Fruit fly (Drosophila melanogaster) whole organism, embryonic: ENCODE data around the gene simj.

Experiments used
- Antp ChIP-seq: fragments of 200-800 bp; sonication (Bioruptor generic); optimal IDR thresholded peaks from 3 replicates; lab custom pipeline; 2016; ENCODE audit warnings: missing biosample characterization, missing genetic modification characterization
- Awh ChIP-seq: fragments of 200-800 bp; sonication (Bioruptor generic); IDR thresholded peaks from 2 replicates; pipeline ENCODE4, ENCODE4 v1.3.6; 2022; ENCODE audit warnings: missing biosample characterization, missing genetic modification characterization
- Bdp1 ChIP-seq: fragments of 200-800 bp; sonication (Bioruptor generic); optimal IDR thresholded peaks from 3 replicates; lab custom pipeline; 2016; ENCODE audit warnings: missing biosample characterization, missing genetic modification characterization
- Blimp-1 ChIP-seq: fragments of 200-800 bp; sonication (Bioruptor generic); optimal IDR thresholded peaks from 3 replicates; lab custom pipeline; 2018; ENCODE audit warnings: missing biosample characterization, missing genetic modification characterization, mild to moderate bottlenecking, moderate library complexity, missing genetic modification reagents
- CG10209 ChIP-seq: fragments of 200-800 bp; sonication (Bioruptor generic); optimal IDR thresholded peaks from 3 replicates; lab custom pipeline; 2017; ENCODE audit warnings: missing biosample characterization, mild to moderate bottlenecking, missing genetic modification characterization, missing genetic modification reagents
- CG10274 ChIP-seq: fragments of 200-800 bp; sonication (Bioruptor generic); optimal IDR thresholded peaks from 3 replicates; lab custom pipeline; 2017; ENCODE audit warnings: missing biosample characterization, mild to moderate bottlenecking, missing genetic modification characterization
- CG10654 ChIP-seq: fragments of 200-800 bp; sonication (Bioruptor generic); optimal IDR thresholded peaks from 2 replicates; lab custom pipeline; 2016; ENCODE audit warnings: missing biosample characterization, missing genetic modification characterization
- CG1233 ChIP-seq: fragments of 200-800 bp; sonication (Bioruptor generic); optimal IDR thresholded peaks from 4 replicates; lab custom pipeline; 2018; ENCODE audit warnings: missing biosample characterization, mild to moderate bottlenecking, missing genetic modification characterization
- CG13424 ChIP-seq: fragments of 200-800 bp; sonication (Bioruptor generic); optimal IDR thresholded peaks from 2 replicates; lab custom pipeline; 2019; ENCODE audit warnings: missing biosample characterization, mild to moderate bottlenecking, missing genetic modification characterization, moderate library complexity
- CG14710 ChIP-seq: fragments of 200-800 bp; sonication (Bioruptor generic); optimal IDR thresholded peaks from 3 replicates; lab custom pipeline; 2019; ENCODE audit warnings: missing biosample characterization, mild to moderate bottlenecking, missing genetic modification characterization, moderate library complexity
- CG15514 ChIP-seq: fragments of 200-800 bp; sonication (Bioruptor generic); optimal IDR thresholded peaks from 3 replicates; lab custom pipeline; 2017; ENCODE audit warnings: missing biosample characterization, missing genetic modification characterization, mild to moderate bottlenecking, moderate library complexity, missing genetic modification reagents
- CG1647 ChIP-seq: fragments of 200-800 bp; sonication (Bioruptor generic); optimal IDR thresholded peaks from 3 replicates; lab custom pipeline; 2016; ENCODE audit warnings: missing biosample characterization, missing genetic modification characterization
- CG1832 ChIP-seq: fragments of 200-800 bp; sonication (Bioruptor generic); optimal IDR thresholded peaks from 2 replicates; lab custom pipeline; 2017; ENCODE audit warnings: missing biosample characterization, mild to moderate bottlenecking, missing genetic modification characterization, inconsistent platforms
- CG2116 ChIP-seq: fragments of 200-800 bp; sonication (Bioruptor generic); optimal IDR thresholded peaks from 3 replicates; lab custom pipeline; 2018; ENCODE audit warnings: missing biosample characterization, mild to moderate bottlenecking, missing genetic modification characterization
- CG2199 ChIP-seq: fragments of 200-800 bp; sonication (Bioruptor generic); IDR thresholded peaks from 3 replicates; pipeline ENCODE4 v1.3.6; 2022; ENCODE audit warnings: missing biosample characterization, missing genetic modification characterization
- CG31441 ChIP-seq: fragments of 200-800 bp; sonication (Bioruptor generic); IDR thresholded peaks from 2 replicates; pipeline ENCODE4 v1.3.6; 2022; ENCODE audit warnings: missing biosample characterization, missing genetic modification characterization
- CG32772 ChIP-seq: fragments of 200-800 bp; sonication (Bioruptor generic); IDR thresholded peaks from 2 replicates; pipeline ENCODE4 v1.3.6; 2022; ENCODE audit warnings: missing biosample characterization, missing genetic modification characterization
- CG4424 ChIP-seq: fragments of 200-800 bp; sonication (Bioruptor generic); optimal IDR thresholded peaks from 3 replicates; lab custom pipeline; 2016; ENCODE audit warnings: missing biosample characterization, missing genetic modification characterization
- CG6765 ChIP-seq: fragments of 200-800 bp; sonication (Bioruptor generic); optimal IDR thresholded peaks from 3 replicates; lab custom pipeline; 2017; ENCODE audit warnings: missing biosample characterization, mild to moderate bottlenecking, missing genetic modification characterization
- CG9727 ChIP-seq: fragments of 200-800 bp; sonication (Bioruptor generic); optimal IDR thresholded peaks from 3 replicates; lab custom pipeline; 2017; ENCODE audit warnings: missing biosample characterization, mild to moderate bottlenecking, missing genetic modification characterization
- CG9817 ChIP-seq: fragments of 200-800 bp; sonication (Bioruptor generic); optimal IDR thresholded peaks from 2 replicates; lab custom pipeline; 2018; ENCODE audit warnings: missing biosample characterization, mild to moderate bottlenecking, missing genetic modification characterization, moderate library complexity
- Dek ChIP-seq: fragments of 200-800 bp; sonication (Bioruptor generic); optimal IDR thresholded peaks from 3 replicates; lab custom pipeline; 2019; ENCODE audit warnings: missing biosample characterization, mild to moderate bottlenecking, missing genetic modification characterization, moderate library complexity
- Doc3 ChIP-seq: fragments of 200-800 bp; sonication (Bioruptor generic); IDR thresholded peaks from 3 replicates; pipeline ENCODE4 v1.3.6; 2022; ENCODE audit warnings: missing biosample characterization, missing genetic modification characterization; ENCODE audit not compliant: partially characterized antibody
- E2f1 ChIP-seq: fragments of 200-800 bp; sonication (Bioruptor generic); IDR thresholded peaks from 2 replicates; pipeline ENCODE4 v1.3.6; 2022; ENCODE audit warnings: missing biosample characterization, missing genetic modification characterization
- Gsc ChIP-seq: fragments of 200-800 bp; sonication (Bioruptor generic); IDR thresholded peaks from 2 replicates; pipeline ENCODE4 v1.3.6; 2022; ENCODE audit warnings: missing biosample characterization, missing genetic modification characterization
- HmgZ ChIP-seq: fragments of 200-800 bp; sonication (Bioruptor generic); optimal IDR thresholded peaks from 2 replicates; lab custom pipeline; 2018; ENCODE audit warnings: missing biosample characterization, mild to moderate bottlenecking, missing genetic modification characterization
- Hmr ChIP-seq: fragments of 200-800 bp; sonication (Bioruptor generic); optimal IDR thresholded peaks from 3 replicates; lab custom pipeline; 2017; ENCODE audit warnings: mild to moderate bottlenecking, missing biosample characterization, missing genetic modification reagents, missing genetic modification characterization
- Hr51 ChIP-seq, 2 experiments: fragments of 200-800 bp; sonication (Bioruptor generic); optimal IDR thresholded peaks; 2 replicates in 1 of 2; 3 replicates in 1 of 2; lab custom pipeline; 2016 to 2018; ENCODE audit warnings: missing biosample characterization in 2 of 2, missing genetic modification characterization in 2 of 2, mild to moderate bottlenecking in 1 of 2, moderate library complexity in 1 of 2
- Mad ChIP-seq: fragments of 200-800 bp; sonication (Bioruptor generic); optimal IDR thresholded peaks from 2 replicates; lab custom pipeline; 2016; ENCODE audit warnings: missing biosample characterization, missing genetic modification characterization
- Oli ChIP-seq: fragments of 200-800 bp; sonication (Bioruptor generic); optimal IDR thresholded peaks from 2 replicates; lab custom pipeline; 2018; ENCODE audit warnings: missing biosample characterization, mild to moderate bottlenecking, missing genetic modification characterization, moderate library complexity
- Optix ChIP-seq: fragments of 200-800 bp; sonication (Bioruptor generic); IDR thresholded peaks from 3 replicates; pipeline ENCODE4 v1.3.6; 2022; ENCODE audit warnings: missing biosample characterization, missing genetic modification characterization
- Scr ChIP-seq: fragments of 200-800 bp; sonication (Bioruptor generic); IDR thresholded peaks from 2 replicates; pipeline ENCODE4 v1.3.6; 2022; ENCODE audit warnings: missing biosample characterization, missing genetic modification characterization; ENCODE audit not compliant: partially characterized antibody
- Sry-δ ChIP-seq: fragments of 200-800 bp; sonication (Bioruptor generic); optimal IDR thresholded peaks from 2 replicates; lab custom pipeline; 2016; ENCODE audit warnings: missing biosample characterization, missing genetic modification characterization
- TFAM ChIP-seq: fragments of 200-800 bp; sonication (Bioruptor generic); optimal IDR thresholded peaks from 2 replicates; lab custom pipeline; 2017; ENCODE audit warnings: missing biosample characterization, missing genetic modification characterization, inconsistent platforms
- bab2 ChIP-seq: fragments of 200-800 bp; sonication (Bioruptor generic); optimal IDR thresholded peaks from 2 replicates; lab custom pipeline; 2016; ENCODE audit warnings: missing biosample characterization, missing genetic modification characterization
- br ChIP-seq: fragments of >200 bp; optimal IDR thresholded peaks from 2 replicates; lab custom pipeline; 2017
- dan ChIP-seq: fragments of 200-800 bp; sonication (Bioruptor generic); IDR thresholded peaks from 2 replicates; pipeline ENCODE4 v1.3.6; 2022; ENCODE audit warnings: missing biosample characterization, missing genetic modification characterization
- ems ChIP-seq: fragments of 200-800 bp; sonication (Bioruptor generic); optimal IDR thresholded peaks from 3 replicates; lab custom pipeline; 2016; ENCODE audit warnings: missing biosample characterization, missing genetic modification characterization
- hkb ChIP-seq, 2 experiments: fragments of 200-800 bp in 1 of 2; fragments of >200 bp in 1 of 2; sonication (Bioruptor generic) in 1 of 2; IDR thresholded peaks in 1 of 2; optimal IDR thresholded peaks in 1 of 2; 2 replicates each; pipeline versions ENCODE4 v1.3.6 to Lab custom; 2017 to 2022; ENCODE audit warnings: missing biosample characterization in 1 of 2, missing genetic modification characterization in 1 of 2
- nerfin-1 ChIP-seq: fragments of 200-800 bp; sonication (Bioruptor generic); optimal IDR thresholded peaks from 3 replicates; lab custom pipeline; 2019; ENCODE audit warnings: missing biosample characterization, mild to moderate bottlenecking, missing genetic modification characterization, moderate library complexity
- pb ChIP-seq: fragments of 200-800 bp; sonication (Bioruptor generic); optimal IDR thresholded peaks from 3 replicates; lab custom pipeline; 2016; ENCODE audit warnings: missing biosample characterization, missing genetic modification characterization
- pfk ChIP-seq: fragments of 200-800 bp; sonication (Bioruptor generic); optimal IDR thresholded peaks from 2 replicates; lab custom pipeline; 2018; ENCODE audit warnings: missing biosample characterization, mild to moderate bottlenecking, missing genetic modification characterization, moderate library complexity
- pros ChIP-seq: fragments of 200-800 bp; sonication (Bioruptor generic); optimal IDR thresholded peaks from 3 replicates; lab custom pipeline; 2019; ENCODE audit warnings: missing biosample characterization, mild to moderate bottlenecking, missing genetic modification characterization, moderate library complexity
- schlank ChIP-seq: fragments of 200-800 bp; sonication (Bioruptor generic); optimal IDR thresholded peaks from 2 replicates; lab custom pipeline; 2018; ENCODE audit warnings: missing biosample characterization, mild to moderate bottlenecking, missing genetic modification characterization
- sd ChIP-seq: fragments of 200-800 bp; sonication (Bioruptor generic); optimal IDR thresholded peaks from 3 replicates; lab custom pipeline; 2018; ENCODE audit warnings: missing biosample characterization, mild to moderate bottlenecking, missing genetic modification characterization, moderate library complexity
- sisA ChIP-seq: fragments of 200-800 bp; sonication (Bioruptor generic); IDR thresholded peaks from 2 replicates; pipeline ENCODE4 v1.3.6; 2022; ENCODE audit warnings: missing biosample characterization, missing genetic modification characterization
- slp2 ChIP-seq: fragments of 200-800 bp; sonication (Bioruptor generic); optimal IDR thresholded peaks from 2 replicates; lab custom pipeline; 2016; ENCODE audit warnings: missing biosample characterization, missing genetic modification characterization
- tx ChIP-seq: fragments of 200-800 bp; sonication (Bioruptor generic); optimal IDR thresholded peaks from 2 replicates; lab custom pipeline; 2016; ENCODE audit warnings: missing biosample characterization, missing genetic modification characterization
- unc-4 ChIP-seq: fragments of 200-800 bp; sonication (Bioruptor generic); IDR thresholded peaks from 2 replicates; pipeline ENCODE4 v1.3.6; 2022; ENCODE audit warnings: missing biosample characterization, missing genetic modification characterization; ENCODE audit not compliant: partially characterized antibody

The simj gene

DNA sequence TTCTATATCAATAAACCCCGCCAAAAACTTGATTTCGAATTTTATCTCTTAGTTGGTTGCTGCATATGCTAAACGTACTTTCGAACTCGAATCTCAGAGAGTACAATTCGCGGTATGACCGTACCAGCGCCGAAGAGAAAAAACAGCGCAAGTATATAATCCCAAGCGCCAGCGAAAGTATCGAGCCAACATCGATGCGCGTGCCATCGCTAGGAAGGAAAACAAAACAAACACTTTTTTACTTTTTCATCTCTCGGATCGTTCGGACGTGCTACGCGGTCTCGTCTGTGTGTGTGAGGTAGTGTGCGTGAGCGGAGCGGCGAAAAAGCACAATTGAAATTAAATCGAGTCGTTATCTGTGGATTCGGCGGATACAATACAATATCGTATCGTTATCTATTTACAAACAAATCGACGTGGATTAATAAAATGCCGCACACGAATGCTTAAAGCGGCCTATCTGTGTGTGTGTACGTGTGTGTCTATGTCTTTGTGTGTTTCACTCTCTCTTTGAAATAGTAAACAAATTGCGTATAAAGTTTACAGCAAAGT, at the start of gene simj (continued):
- TF ChIP-seq sd (peak; percentile 59), unc-4 (GFP tag; lab: Robert Waterston, UW) (peak; percentile 85), CG9817 (tag; lab: Kevin White, UChicago) (no peak), Bdp1 (no peak), pb (GFP tag; lab: Kevin White, UChicago) (peak; percentile 10), dan (GFP tag; lab: Robert Waterston, UW) (no peak), CG2116 (GFP tag; lab: Kevin White, UChicago) (peak; percentile 65), E2f1 (0 out of 2 replicates have a peak, but pooled peaks have one; percentile 16), CG10274 (no peak), HmgZ (tag; lab: Kevin White, UChicago) (peak; percentile 89), CG32772 (GFP tag; lab: Robert Waterston, UW) (no peak), schlank (tag; lab: Kevin White, UChicago) (peak; percentile 43), pros (peak; percentile 18), CG1647 (GFP tag; lab: Kevin White, UChicago) (peak; percentile 13), CG15514 (peak; percentile 87), Awh (no peak; the same call in 1 of the 2 replicates), hkb (optimal IDR thresholded peaks at IDR 0.05; lab: Kevin White, UChicago) (no peak), hkb (GFP tag; IDR thresholded peaks at IDR 0.05; lab: Robert Waterston, UW) (peak; percentile 60), Sry-δ (GFP tag; lab: Kevin White, UChicago) (peak; percentile 99), Mad (peak; percentile 20), CG9727 (GFP tag; lab: Kevin White, UChicago) (no peak), Gsc (GFP tag; lab: Robert Waterston, UW) (no peak), tx (GFP tag; lab: Kevin White, UChicago) (peak; percentile 22), Scr (peak; percentile 87), TFAM (GFP tag; lab: Kevin White, UChicago) (no peak), bab2 (no peak), pfk (GFP tag; lab: Kevin White, UChicago) (peak; percentile 41), CG1832 (no peak), CG13424 (tag; lab: Kevin White, UChicago) (peak; percentile 47), CG31441 (GFP tag; lab: Robert Waterston, UW) (peak; percentile 46; the same call in 1 of the 2 replicates), CG10209 (GFP tag; lab: Kevin White, UChicago) (peak; percentile 51), CG1233 (GFP tag; lab: Kevin White, UChicago) (peak; percentile 63), Blimp-1 (GFP tag; lab: Kevin White, UChicago) (peak; percentile 26), ems (GFP tag; lab: Kevin White, UChicago) (no peak), CG2199 (GFP tag; lab: Robert Waterston, UW) (0 out of 3 replicates have a peak, but pooled peaks have one; percentile 10), Hr51 (GFP tag; optimal IDR thresholded peaks at IDR 0.05; lab: Kevin White, UChicago) (peak; percentile 10 to 39), CG6765 (GFP tag; lab: Kevin White, UChicago) (peak; percentile 59), Hmr (GFP tag; lab: Kevin White, UChicago) (peak; percentile 68), CG4424 (no peak), slp2 (peak; percentile 4), Oli (tag; lab: Kevin White, UChicago) (no peak), CG14710 (tag; lab: Kevin White, UChicago) (peak; percentile 62), Antp (no peak), Dek (tag; lab: Kevin White, UChicago) (peak; percentile 65), CG10654 (GFP tag; lab: Kevin White, UChicago) (no peak), br (lab: Kevin White, UChicago) (no peak), nerfin-1 (tag; lab: Kevin White, UChicago) (peak; percentile 64), sisA (GFP tag; lab: Robert Waterston, UW) (no peak), Optix (no peak), Doc3 (GFP tag; lab: Robert Waterston, UW) (peak; percentile 60)
